Fruit fly (Drosophila melanogaster) whole organism, embryonic: ENCODE data around the gene CG33235.

Experiments
- ATbp ChIP-seq: fragments of 200-800 bp; sonication (Bioruptor generic); optimal IDR thresholded peaks from 2 replicates; lab custom pipeline; 2017; ENCODE audit warnings: missing biosample characterization, mild to moderate bottlenecking, missing genetic modification characterization, missing genetic modification reagents
- CG10543 ChIP-seq: fragments of 200-800 bp; sonication (Bioruptor generic); optimal IDR thresholded peaks from 3 replicates; lab custom pipeline; 2017; ENCODE audit warnings: missing biosample characterization, mild to moderate bottlenecking, missing genetic modification characterization, moderate library complexity
- CG11085 ChIP-seq: fragments of 200-800 bp; sonication (Bioruptor generic); IDR thresholded peaks from 2 replicates; pipeline ENCODE4 v1.3.6; 2022; ENCODE audit warnings: missing biosample characterization, missing genetic modification characterization
- CG11695 ChIP-seq: fragments of 200-800 bp; sonication (Bioruptor generic); IDR thresholded peaks from 3 replicates; pipeline ENCODE4 v1.3.6; 2022; ENCODE audit warnings: missing biosample characterization, missing genetic modification characterization
- CG12071 ChIP-seq: fragments of 200-800 bp; sonication (Bioruptor generic); optimal IDR thresholded peaks from 3 replicates; lab custom pipeline; 2018; ENCODE audit warnings: missing biosample characterization, mild to moderate bottlenecking, missing genetic modification characterization
- CG12299 ChIP-seq: fragments of 200-800 bp; sonication (Bioruptor generic); optimal IDR thresholded peaks from 2 replicates; lab custom pipeline; 2018; ENCODE audit warnings: missing biosample characterization, mild to moderate bottlenecking, missing genetic modification characterization
- CG13123 ChIP-seq: fragments of 200-800 bp; sonication (Bioruptor generic); optimal IDR thresholded peaks from 2 replicates; lab custom pipeline; 2016; ENCODE audit warnings: missing biosample characterization, missing genetic modification characterization
- CG13296 ChIP-seq: fragments of 200-800 bp; sonication (Bioruptor generic); optimal IDR thresholded peaks from 3 replicates; lab custom pipeline; 2018; ENCODE audit warnings: missing biosample characterization, mild to moderate bottlenecking, missing genetic modification characterization
- CG13424 ChIP-seq: fragments of 200-800 bp; sonication (Bioruptor generic); optimal IDR thresholded peaks from 2 replicates; lab custom pipeline; 2019; ENCODE audit warnings: missing biosample characterization, mild to moderate bottlenecking, missing genetic modification characterization, moderate library complexity
- CG1529 ChIP-seq: fragments of 200-800 bp; sonication (Bioruptor generic); optimal IDR thresholded peaks from 3 replicates; lab custom pipeline; 2018; ENCODE audit warnings: missing biosample characterization, missing genetic modification characterization
- CG16813 ChIP-seq: fragments of 200-800 bp; sonication (Bioruptor generic); IDR thresholded peaks from 3 replicates; pipeline ENCODE4 v1.3.6; 2022; ENCODE audit warnings: missing biosample characterization, missing genetic modification characterization; ENCODE audit not compliant: partially characterized antibody
- CG17361 ChIP-seq: fragments of 200-800 bp; sonication (Bioruptor generic); IDR thresholded peaks from 3 replicates; pipeline ENCODE4 v1.3.6; 2022; ENCODE audit warnings: missing biosample characterization, missing genetic modification characterization
- CG18619 ChIP-seq: fragments of 200-800 bp; sonication (Bioruptor generic); optimal IDR thresholded peaks from 3 replicates; lab custom pipeline; 2017; ENCODE audit warnings: missing biosample characterization, mild to moderate bottlenecking, missing genetic modification characterization
- CG18764 ChIP-seq: fragments of 200-800 bp; sonication (Bioruptor generic); optimal IDR thresholded peaks from 3 replicates; lab custom pipeline; 2016; ENCODE audit warnings: missing biosample characterization, missing genetic modification characterization
- CG2116 ChIP-seq: fragments of 200-800 bp; sonication (Bioruptor generic); optimal IDR thresholded peaks from 3 replicates; lab custom pipeline; 2018; ENCODE audit warnings: missing biosample characterization, mild to moderate bottlenecking, missing genetic modification characterization
- CG33213 ChIP-seq: fragments of 200-800 bp; sonication (Bioruptor generic); optimal IDR thresholded peaks from 3 replicates; lab custom pipeline; 2016; ENCODE audit warnings: missing biosample characterization, missing genetic modification characterization
- CG34376 ChIP-seq: fragments of 200-800 bp; sonication (Bioruptor generic); optimal IDR thresholded peaks from 2 replicates; lab custom pipeline; 2018; ENCODE audit warnings: missing biosample characterization, mild to moderate bottlenecking, missing genetic modification characterization
- CG4707 ChIP-seq: fragments of 200-800 bp; sonication (Bioruptor generic); optimal IDR thresholded peaks from 2 replicates; lab custom pipeline; 2018; ENCODE audit warnings: missing biosample characterization, mild to moderate bottlenecking, missing genetic modification characterization, moderate library complexity
- CG4730 ChIP-seq: fragments of 200-800 bp; sonication (Bioruptor generic); IDR thresholded peaks from 2 replicates; pipeline ENCODE4 v1.3.6; 2022; ENCODE audit warnings: missing biosample characterization, missing genetic modification characterization
- CG5180 ChIP-seq: fragments of 200-800 bp; sonication (Bioruptor generic); optimal IDR thresholded peaks from 3 replicates; lab custom pipeline; 2017; ENCODE audit warnings: missing biosample characterization, missing genetic modification characterization, mild to moderate bottlenecking, moderate library complexity, missing genetic modification reagents
- CG6791 ChIP-seq: fragments of 200-800 bp; sonication (Bioruptor generic); IDR thresholded peaks from 3 replicates; pipeline ENCODE4 v1.3.6; 2022; ENCODE audit warnings: missing biosample characterization, missing genetic modification characterization; ENCODE audit not compliant: partially characterized antibody
- CG7357 ChIP-seq: fragments of 200-800 bp; sonication (Bioruptor generic); IDR thresholded peaks from 3 replicates; pipeline ENCODE4 v1.3.6; 2022; ENCODE audit warnings: missing biosample characterization, missing genetic modification characterization
- CG7928 ChIP-seq: fragments of 200-800 bp; sonication (Bioruptor generic); optimal IDR thresholded peaks from 2 replicates; lab custom pipeline; 2017; ENCODE audit warnings: missing biosample characterization, mild to moderate bottlenecking, missing genetic modification characterization
- CrebB ChIP-seq: fragments of 200-800 bp; sonication (Bioruptor generic); optimal IDR thresholded peaks from 3 replicates; lab custom pipeline; 2018; ENCODE audit warnings: missing biosample characterization, mild to moderate bottlenecking, missing genetic modification characterization
- Ets97D ChIP-seq: fragments of 200-800 bp; sonication (Bioruptor generic); optimal IDR thresholded peaks from 3 replicates; lab custom pipeline; 2016; ENCODE audit warnings: missing biosample characterization, missing genetic modification characterization
- GATAe ChIP-seq: fragments of 200-800 bp; sonication (Bioruptor generic); conservative IDR thresholded peaks from 2 replicates; pipeline ENCODE4 v1.3.6; 2022; ENCODE audit warnings: missing biosample characterization, missing genetic modification characterization
- Gug ChIP-seq: fragments of 200-800 bp; sonication (Bioruptor generic); IDR thresholded peaks from 4 replicates; pipeline ENCODE4 v1.3.6; 2022; ENCODE audit warnings: missing biosample characterization, missing genetic modification characterization
- HLH4C ChIP-seq: fragments of 200-800 bp; sonication (Bioruptor generic); IDR thresholded peaks from 3 replicates; pipeline ENCODE4 v1.3.6; 2022; ENCODE audit warnings: missing biosample characterization, missing genetic modification characterization; ENCODE audit not compliant: partially characterized antibody
- HLH54F ChIP-seq: fragments of 200-800 bp; sonication (Bioruptor generic); optimal IDR thresholded peaks from 3 replicates; lab custom pipeline; 2016; ENCODE audit warnings: missing biosample characterization, missing genetic modification characterization
- ase ChIP-seq: fragments of 200-800 bp; sonication (Bioruptor generic); IDR thresholded peaks from 3 replicates; pipeline ENCODE4 v1.3.6; 2022; ENCODE audit warnings: missing biosample characterization, missing genetic modification characterization
- az2 ChIP-seq: fragments of 200-800 bp; sonication (Bioruptor generic); optimal IDR thresholded peaks from 3 replicates; lab custom pipeline; 2016; ENCODE audit warnings: missing biosample characterization, missing genetic modification characterization
- cas ChIP-seq: fragments of 200-800 bp; sonication (Bioruptor generic); IDR thresholded peaks from 2 replicates; pipeline ENCODE4 v1.3.6; 2022; ENCODE audit warnings: missing biosample characterization, missing genetic modification characterization
- cato ChIP-seq: fragments of 200-800 bp; sonication (Bioruptor generic); optimal IDR thresholded peaks from 2 replicates; lab custom pipeline; 2016; ENCODE audit warnings: missing biosample characterization, missing genetic modification characterization, borderline replicate concordance
- cg ChIP-seq: fragments of 200-800 bp; sonication (Bioruptor generic); optimal IDR thresholded peaks from 3 replicates; lab custom pipeline; 2019; ENCODE audit warnings: missing biosample characterization, mild to moderate bottlenecking, missing genetic modification characterization, moderate library complexity
- fd64A ChIP-seq: fragments of 200-800 bp; sonication (Bioruptor generic); optimal IDR thresholded peaks from 3 replicates; lab custom pipeline; 2018; ENCODE audit warnings: missing biosample characterization, mild to moderate bottlenecking, missing genetic modification characterization
- fd96Cb ChIP-seq: fragments of 200-800 bp; sonication (Bioruptor generic); optimal IDR thresholded peaks from 2 replicates; lab custom pipeline; 2018; ENCODE audit warnings: missing biosample characterization, mild to moderate bottlenecking, missing genetic modification characterization, moderate library complexity
- jigr1 ChIP-seq: fragments of 200-800 bp; sonication (Bioruptor generic); IDR thresholded peaks from 3 replicates; pipeline ENCODE4 v1.3.6; 2022; ENCODE audit warnings: missing biosample characterization, missing genetic modification characterization
- lbe ChIP-seq: fragments of 200-800 bp; sonication (Bioruptor generic); optimal IDR thresholded peaks from 2 replicates; lab custom pipeline; 2016; ENCODE audit warnings: missing biosample characterization, mild to moderate bottlenecking, missing genetic modification characterization
- mam ChIP-seq: fragments of 200-800 bp; sonication (Bioruptor generic); optimal IDR thresholded peaks from 3 replicates; lab custom pipeline; 2016; ENCODE audit warnings: missing biosample characterization, missing genetic modification characterization
- mirr ChIP-seq: fragments of 200-800 bp; sonication (Bioruptor generic); optimal IDR thresholded peaks from 3 replicates; lab custom pipeline; 2018; ENCODE audit warnings: missing biosample characterization, mild to moderate bottlenecking, missing genetic modification characterization
- org-1 ChIP-seq: fragments of 200-800 bp; sonication (Bioruptor generic); optimal IDR thresholded peaks from 2 replicates; lab custom pipeline; 2017; ENCODE audit warnings: missing biosample characterization, missing genetic modification characterization
- pfk ChIP-seq: fragments of 200-800 bp; sonication (Bioruptor generic); optimal IDR thresholded peaks from 2 replicates; lab custom pipeline; 2018; ENCODE audit warnings: missing biosample characterization, mild to moderate bottlenecking, missing genetic modification characterization, moderate library complexity
- pzg ChIP-seq: fragments of 200-800 bp; sonication (Bioruptor generic); optimal IDR thresholded peaks from 3 replicates; lab custom pipeline; 2018; ENCODE audit warnings: missing biosample characterization, mild to moderate bottlenecking, missing genetic modification characterization, moderate library complexity
- repo ChIP-seq: fragments of 200-800 bp; sonication (Bioruptor generic); optimal IDR thresholded peaks from 2 replicates; lab custom pipeline; 2016; ENCODE audit warnings: missing biosample characterization, missing genetic modification characterization
- shn ChIP-seq: fragments of 200-800 bp; sonication (Bioruptor generic); optimal IDR thresholded peaks from 3 replicates; lab custom pipeline; 2016; ENCODE audit warnings: missing biosample characterization, missing genetic modification characterization
- slou ChIP-seq: fragments of 200-800 bp; sonication (Bioruptor generic); optimal IDR thresholded peaks from 3 replicates; lab custom pipeline; 2016; ENCODE audit warnings: missing biosample characterization, missing genetic modification characterization
- sna ChIP-seq: fragments of 200-800 bp; sonication (Bioruptor generic); IDR thresholded peaks from 2 replicates; pipeline ENCODE4 v1.3.6; 2022; ENCODE audit warnings: missing biosample characterization, missing genetic modification characterization; ENCODE audit not compliant: partially characterized antibody
- so ChIP-seq: fragments of 200-800 bp; sonication (Bioruptor generic); IDR thresholded peaks from 3 replicates; pipeline ENCODE4 v1.3.6; 2022; ENCODE audit warnings: missing biosample characterization, missing genetic modification characterization
- tap ChIP-seq: fragments of 200-800 bp; optimal IDR thresholded peaks from 3 replicates; lab custom pipeline; 2019; ENCODE audit warnings: missing biosample characterization, mild to moderate bottlenecking, missing genetic modification characterization, moderate library complexity
- ttk ChIP-seq: fragments of 200-800 bp; sonication (Bioruptor generic); IDR thresholded peaks from 2 replicates; pipeline ENCODE4 v2.1.2; 2022; ENCODE audit warnings: missing biosample characterization, missing genetic modification characterization

CG33235 gene

DNA sequence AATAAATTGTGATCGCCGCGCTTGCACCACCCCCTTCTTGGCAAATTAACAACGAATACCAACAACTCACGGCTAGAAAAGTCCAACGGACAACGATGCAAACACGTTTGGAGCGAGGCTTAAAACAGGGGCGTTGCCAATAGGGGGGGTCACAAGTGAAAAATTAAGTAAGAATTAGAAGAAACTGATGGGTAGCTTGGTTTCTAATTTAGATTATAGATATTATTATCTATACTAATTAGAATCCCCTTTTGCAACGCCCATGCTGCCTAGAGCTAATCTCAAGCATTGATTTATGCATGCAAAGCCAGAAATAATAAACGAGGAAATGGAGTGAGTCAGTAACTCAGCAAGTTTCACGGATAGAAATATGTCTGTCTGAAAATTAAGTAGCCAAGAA is 27.1 kb upstream of the CG33235 start (continued):
- TF ChIP-seq so (GFP tag; lab: Robert Waterston, UW) (peak; percentile 87), CG13123 (GFP tag; lab: Kevin White, UChicago) (peak; percentile 5), CG13296 (GFP tag; lab: Kevin White, UChicago) (peak; percentile 72), pzg (no peak), mam (GFP tag; lab: Kevin White, UChicago) (peak; percentile 45), CG6791 (GFP tag; lab: Robert Waterston, UW) (no peak), CG11695 (GFP tag; lab: Robert Waterston, UW) (peak; percentile 82), CG7928 (GFP tag; lab: Kevin White, UChicago) (no peak), CrebB (tag; lab: Kevin White, UChicago) (peak; percentile 9), CG10543 (GFP tag; lab: Kevin White, UChicago) (no peak), HLH4C (no peak), HLH54F (GFP tag; lab: Kevin White, UChicago) (peak; percentile 32), az2 (GFP tag; lab: Kevin White, UChicago) (peak; percentile 66), ase (GFP tag; lab: Robert Waterston, UW) (peak; percentile 66; the same call in 1 of the 3 replicates), CG12299 (tag; lab: Kevin White, UChicago) (peak; percentile 32), cas (GFP tag; lab: Robert Waterston, UW) (peak; percentile 67), mirr (GFP tag; lab: Kevin White, UChicago) (peak; percentile 3), cato (peak; percentile 31), org-1 (GFP tag; lab: Kevin White, UChicago) (peak; percentile 53), CG7357 (GFP tag; lab: Robert Waterston, UW) (peak; percentile 66), CG12071 (GFP tag; lab: Kevin White, UChicago) (peak; percentile 52), ATbp (GFP tag; lab: Kevin White, UChicago) (peak; percentile 64), CG5180 (peak; percentile 20), CG11085 (GFP tag; lab: Robert Waterston, UW) (peak; percentile 70), CG17361 (GFP tag; lab: Robert Waterston, UW) (peak; percentile 54; the same call in 2 of the 3 replicates), CG34376 (peak; percentile 23), CG13424 (tag; lab: Kevin White, UChicago) (peak; percentile 78), CG18619 (GFP tag; lab: Kevin White, UChicago) (peak; percentile 67), CG4707 (GFP tag; lab: Kevin White, UChicago) (peak; percentile 6), repo (GFP tag; lab: Kevin White, UChicago) (no peak), CG33213 (GFP tag; lab: Kevin White, UChicago) (no peak), GATAe (GFP tag; lab: Robert Waterston, UW) (no peak), fd96Cb (tag; lab: Kevin White, UChicago) (peak; percentile 68), pfk (GFP tag; lab: Kevin White, UChicago) (no peak), ttk (GFP tag; lab: Robert Waterston, UW) (peak; percentile 79), lbe (GFP tag; lab: Kevin White, UChicago) (no peak), tap (tag; lab: Kevin White, UChicago) (peak; percentile 62), CG2116 (GFP tag; lab: Kevin White, UChicago) (peak; percentile 10), sna (GFP tag; lab: Robert Waterston, UW) (no peak), shn (GFP tag; lab: Kevin White, UChicago) (no peak), jigr1 (GFP tag; lab: Robert Waterston, UW) (0 out of 3 replicates have a peak, but pooled peaks have one; percentile 23), cg (GFP tag; lab: Kevin White, UChicago) (no peak), CG1529 (peak; percentile 34), slou (GFP tag; lab: Kevin White, UChicago) (peak; percentile 55), fd64A (GFP tag; lab: Kevin White, UChicago) (peak; percentile 5), CG18764 (GFP tag; lab: Kevin White, UChicago) (no peak), Gug (peak; percentile 74; the same call in 3 of the 4 replicates), Ets97D (peak; percentile 13), CG4730 (GFP tag; lab: Robert Waterston, UW) (peak; percentile 71), CG16813 (GFP tag; lab: Robert Waterston, UW) (no peak)
